Worm (Caenorhabditis elegans) whole organism, L4 larva: Measurements from ENCODE around the gene R09D1.13.
A peak's percentile ranks its signal among the peaks of the same experiment; 100 is the strongest.

Source experiments
- F37D6.2 ChIP-seq: sonication (generic microtip); optimal IDR thresholded peaks from 2 replicates; lab custom pipeline; 2016; ENCODE audit warnings: mild to moderate bottlenecking, missing genetic modification characterization, missing compliant biosample characterization
- R02D3.7 ChIP-seq: fragments of 150-350 bp; sonication (generic microtip); optimal IDR thresholded peaks from 3 replicates; lab custom pipeline; 2014; ENCODE audit warnings: missing biosample characterization, missing genetic modification characterization
- T20F7.1 ChIP-seq: fragments of 200-800 bp; sonication (Bioruptor generic); optimal IDR thresholded peaks from 2 replicates; lab custom pipeline; 2018; ENCODE audit warnings: mild to moderate bottlenecking, missing genetic modification characterization, missing compliant biosample characterization
- Y48G9A.11 ChIP-seq: fragments of 200-800 bp; sonication (Bioruptor generic); IDR thresholded peaks from 2 replicates; pipeline ENCODE4 v1.3.6; 2022; ENCODE audit warnings: missing genetic modification reagents, missing genetic modification characterization, missing compliant biosample characterization
- aha-1 ChIP-seq: fragments of 150-350 bp; peaks from one replicate; lab custom pipeline; 2014; ENCODE audit warnings: missing biosample characterization, missing genetic modification characterization
- aly-2 ChIP-seq: sonication (generic microtip); optimal IDR thresholded peaks from 2 replicates; lab custom pipeline; 2018; ENCODE audit warnings: missing biosample characterization, missing genetic modification characterization
- attf-4 ChIP-seq: sonication (generic microtip); optimal IDR thresholded peaks from 3 replicates; lab custom pipeline; 2017; ENCODE audit warnings: missing biosample characterization, missing genetic modification characterization
- ceh-20 ChIP-seq: fragments of 200-800 bp; sonication (Bioruptor generic); IDR thresholded peaks from 2 replicates; pipeline ENCODE4 v1.3.6; 2022; ENCODE audit warnings: missing genetic modification reagents, missing genetic modification characterization, missing compliant biosample characterization
- ceh-32 ChIP-seq: sonication (generic microtip); optimal IDR thresholded peaks from 2 replicates; lab custom pipeline; 2016; ENCODE audit warnings: mild to moderate bottlenecking, missing genetic modification characterization, missing compliant biosample characterization; ENCODE audit not compliant: poor library complexity
- ces-1 ChIP-seq: fragments of 150-350 bp; sonication (generic microtip); optimal IDR thresholded peaks from 4 replicates; lab custom pipeline; 2014; ENCODE audit warnings: missing biosample characterization, missing genetic modification reagents, missing genetic modification characterization
- dmd-6 ChIP-seq: fragments of 200-800 bp; sonication (Bioruptor generic); IDR thresholded peaks from 2 replicates; pipeline ENCODE4 v1.3.6; 2022; ENCODE audit warnings: missing genetic modification reagents, missing genetic modification characterization, missing compliant biosample characterization
- dmd-8 ChIP-seq: fragments of 200-800 bp; sonication (Bioruptor generic); IDR thresholded peaks from 2 replicates; pipeline ENCODE4 v1.3.6; 2022; ENCODE audit warnings: missing genetic modification characterization, missing compliant biosample characterization
- dpl-1 ChIP-seq: fragments of 150-350 bp; optimal IDR thresholded peaks from 2 replicates; lab custom pipeline; 2014; ENCODE audit warnings: missing biosample characterization, missing genetic modification reagents, missing genetic modification characterization
- dve-1 ChIP-seq: sonication (generic microtip); optimal IDR thresholded peaks from 2 replicates; lab custom pipeline; 2017; ENCODE audit warnings: antibody characterized with exemption, mild to moderate bottlenecking, missing genetic modification characterization, missing compliant biosample characterization; ENCODE audit not compliant: insufficient read depth
- fkh-10 ChIP-seq: fragments of 150-350 bp; optimal IDR thresholded peaks from 2 replicates; lab custom pipeline; 2014; ENCODE audit warnings: missing biosample characterization, missing genetic modification reagents, missing genetic modification characterization
- fos-1 ChIP-seq: fragments of 150-350 bp; optimal IDR thresholded peaks from 2 replicates; lab custom pipeline; 2014; ENCODE audit warnings: missing biosample characterization, missing genetic modification characterization
- hif-1 ChIP-seq, 2 experiments: sonication (generic microtip); optimal IDR thresholded peaks; 2 replicates each; lab custom pipeline; 2016 to 2017; ENCODE audit warnings: missing compliant biosample characterization in 2 of 2, missing genetic modification characterization in 2 of 2, missing genetic modification reagents in 2 of 2, missing genotype in 2 of 2, mild to moderate bottlenecking in 1 of 2
- hlh-11 ChIP-seq: fragments of 200-800 bp; sonication (Bioruptor generic); optimal IDR thresholded peaks from 2 replicates; lab custom pipeline; 2018; ENCODE audit warnings: mild to moderate bottlenecking, missing genetic modification characterization, missing compliant biosample characterization
- hlh-30 ChIP-seq: sonication (generic microtip); optimal IDR thresholded peaks from 2 replicates; lab custom pipeline; 2017; ENCODE audit warnings: antibody characterized with exemption, mild to moderate bottlenecking, missing genetic modification characterization, missing compliant biosample characterization; ENCODE audit not compliant: insufficient read depth
- hmg-1.1 ChIP-seq: fragments of 200-800 bp; sonication (Bioruptor generic); IDR thresholded peaks from 2 replicates; pipeline ENCODE4 v1.3.6; 2022; ENCODE audit warnings: missing genetic modification reagents, missing genetic modification characterization, missing compliant biosample characterization
- lin-13 ChIP-seq: fragments of 150-350 bp; optimal IDR thresholded peaks from 2 replicates; lab custom pipeline; 2014; ENCODE audit warnings: missing biosample characterization, missing genetic modification reagents, missing genetic modification characterization
- lin-15B ChIP-seq: fragments of 150-350 bp; sonication (generic microtip); optimal IDR thresholded peaks from 3 replicates; lab custom pipeline; 2014; ENCODE audit warnings: missing biosample characterization, missing genetic modification characterization
- lin-38 ChIP-seq: fragments of 200-800 bp; sonication (Bioruptor generic); IDR thresholded peaks from 2 replicates; pipeline ENCODE4 v1.3.6; 2022; ENCODE audit warnings: missing genetic modification reagents, missing genetic modification characterization, missing compliant biosample characterization
- lsy-2 ChIP-seq, 2 experiments: fragments of 150-350 bp in 1 of 2; sonication (generic microtip) in 1 of 2; optimal IDR thresholded peaks; 2 replicates each; lab custom pipeline; 2014 to 2017; ENCODE audit warnings: missing biosample characterization in 2 of 2, missing genetic modification characterization in 2 of 2
- madf-9 ChIP-seq: fragments of 200-800 bp; sonication (Bioruptor generic); conservative IDR thresholded peaks from 2 replicates; pipeline ENCODE4 v1.3.6; 2022; ENCODE audit warnings: missing genetic modification reagents, missing genetic modification characterization, missing compliant biosample characterization
- mep-1 ChIP-seq: fragments of 150-350 bp; sonication (generic microtip); optimal IDR thresholded peaks from 3 replicates; lab custom pipeline; 2014; ENCODE audit warnings: missing biosample characterization, missing genetic modification characterization
- mes-2 ChIP-seq: sonication (generic microtip); optimal IDR thresholded peaks from 2 replicates; lab custom pipeline; 2016; ENCODE audit warnings: missing genotype, mild to moderate bottlenecking, missing genetic modification characterization, missing compliant biosample characterization; ENCODE audit not compliant: poor library complexity, severe bottlenecking
- mxl-3 ChIP-seq: fragments of 200-800 bp; sonication (Bioruptor generic); optimal IDR thresholded peaks from 2 replicates; lab custom pipeline; 2018; ENCODE audit warnings: mild to moderate bottlenecking, missing genetic modification characterization, missing compliant biosample characterization
- nhr-102 ChIP-seq: sonication (generic microtip); optimal IDR thresholded peaks from 2 replicates; lab custom pipeline; 2016; ENCODE audit warnings: mild to moderate bottlenecking, missing genetic modification characterization, moderate library complexity, missing compliant biosample characterization
- nhr-11 ChIP-seq: fragments of 150-350 bp; optimal IDR thresholded peaks from 2 replicates; lab custom pipeline; 2014; ENCODE audit warnings: missing biosample characterization, missing genetic modification characterization
- nhr-28 ChIP-seq: fragments of 150-350 bp; optimal IDR thresholded peaks from 2 replicates; lab custom pipeline; 2014; ENCODE audit warnings: missing biosample characterization, missing genetic modification characterization
- nhr-42 ChIP-seq: fragments of 200-800 bp; sonication (Bioruptor generic); IDR thresholded peaks from 2 replicates; pipeline ENCODE4 v1.3.6; 2022; ENCODE audit warnings: missing genetic modification characterization, missing compliant biosample characterization
- nhr-6 ChIP-seq: fragments of 150-350 bp; optimal IDR thresholded peaks from 2 replicates; lab custom pipeline; 2014; ENCODE audit warnings: missing biosample characterization, missing genetic modification characterization
- nhr-77 ChIP-seq: fragments of 150-350 bp; optimal IDR thresholded peaks from 2 replicates; lab custom pipeline; 2014; ENCODE audit warnings: missing biosample characterization, missing genetic modification characterization
- pha-4 ChIP-seq, 2 experiments: fragments of 150-350 bp in 1 of 2; fragments of 200-800 bp in 1 of 2; sonication (Bioruptor generic) in 1 of 2; IDR thresholded peaks in 1 of 2; optimal IDR thresholded peaks in 1 of 2; 2 replicates each; pipeline versions ENCODE4 v1.3.6 to Lab custom; 2014 to 2022; ENCODE audit warnings: missing genetic modification characterization in 2 of 2, missing genetic modification reagents in 2 of 2, missing biosample characterization in 1 of 2, missing compliant biosample characterization in 1 of 2
- rbr-2 ChIP-seq: sonication (generic microtip); optimal IDR thresholded peaks from 2 replicates; lab custom pipeline; 2016; ENCODE audit warnings: missing genotype, missing genetic modification characterization, missing compliant biosample characterization
- saeg-2 ChIP-seq: fragments of 200-800 bp; sonication (Bioruptor generic); IDR thresholded peaks from 2 replicates; pipeline ENCODE4 v1.3.6; 2022; ENCODE audit warnings: missing genetic modification reagents, missing genetic modification characterization, missing compliant biosample characterization
- set-16 ChIP-seq: fragments of 200-800 bp; sonication (Bioruptor generic); IDR thresholded peaks from 2 replicates; pipeline ENCODE4 v1.3.6; 2022; ENCODE audit warnings: missing genetic modification reagents, missing genetic modification characterization, missing compliant biosample characterization
- snpc-4 ChIP-seq: fragments of 150-350 bp; optimal IDR thresholded peaks from 2 replicates; lab custom pipeline; 2014; ENCODE audit warnings: missing biosample characterization, missing genetic modification characterization
- tag-97 ChIP-seq: fragments of 200-800 bp; sonication (Bioruptor generic); IDR thresholded peaks from 2 replicates; pipeline ENCODE4 v1.3.6; 2022; ENCODE audit warnings: missing genetic modification characterization, missing compliant biosample characterization
- tra-1 ChIP-seq: fragments of 200-800 bp; sonication (Bioruptor generic); IDR thresholded peaks from 2 replicates; pipeline ENCODE4 v1.3.6; 2022; ENCODE audit warnings: missing genetic modification reagents, missing genetic modification characterization, missing compliant biosample characterization
- unc-62 ChIP-seq, 3 experiments: fragments of 150-350 bp in 1 of 3; sonication (generic microtip); optimal IDR thresholded peaks in 2 of 3; peaks in 1 of 3; 1 replicate in 1 of 3; 2 replicates in 2 of 3; lab custom pipeline; 2014 to 2017; ENCODE audit warnings: missing biosample characterization in 3 of 3, missing genetic modification characterization in 3 of 3, missing genetic modification reagents in 3 of 3, missing genotype in 1 of 3
- zag-1 ChIP-seq: fragments of 150-350 bp; optimal IDR thresholded peaks from 2 replicates; lab custom pipeline; 2014; ENCODE audit warnings: missing biosample characterization, missing genetic modification characterization
- zfp-3 ChIP-seq: fragments of 200-800 bp; sonication (Bioruptor generic); conservative IDR thresholded peaks from 2 replicates; pipeline ENCODE4 v1.3.6; 2022; ENCODE audit warnings: missing genetic modification reagents, missing genetic modification characterization, missing compliant biosample characterization
- zip-11 ChIP-seq: fragments of 200-800 bp; sonication (Bioruptor generic); IDR thresholded peaks from 2 replicates; pipeline ENCODE4 v1.3.6; 2022; ENCODE audit warnings: missing genetic modification characterization, missing compliant biosample characterization
- zip-2 ChIP-seq: fragments of 150-350 bp; optimal IDR thresholded peaks from 2 replicates; lab custom pipeline; 2014; ENCODE audit warnings: missing biosample characterization, missing genetic modification characterization
- ztf-11 ChIP-seq: fragments of 150-350 bp; optimal IDR thresholded peaks from 2 replicates; lab custom pipeline; 2014; ENCODE audit warnings: missing biosample characterization, missing genetic modification characterization

Gene R09D1.13

DNA sequence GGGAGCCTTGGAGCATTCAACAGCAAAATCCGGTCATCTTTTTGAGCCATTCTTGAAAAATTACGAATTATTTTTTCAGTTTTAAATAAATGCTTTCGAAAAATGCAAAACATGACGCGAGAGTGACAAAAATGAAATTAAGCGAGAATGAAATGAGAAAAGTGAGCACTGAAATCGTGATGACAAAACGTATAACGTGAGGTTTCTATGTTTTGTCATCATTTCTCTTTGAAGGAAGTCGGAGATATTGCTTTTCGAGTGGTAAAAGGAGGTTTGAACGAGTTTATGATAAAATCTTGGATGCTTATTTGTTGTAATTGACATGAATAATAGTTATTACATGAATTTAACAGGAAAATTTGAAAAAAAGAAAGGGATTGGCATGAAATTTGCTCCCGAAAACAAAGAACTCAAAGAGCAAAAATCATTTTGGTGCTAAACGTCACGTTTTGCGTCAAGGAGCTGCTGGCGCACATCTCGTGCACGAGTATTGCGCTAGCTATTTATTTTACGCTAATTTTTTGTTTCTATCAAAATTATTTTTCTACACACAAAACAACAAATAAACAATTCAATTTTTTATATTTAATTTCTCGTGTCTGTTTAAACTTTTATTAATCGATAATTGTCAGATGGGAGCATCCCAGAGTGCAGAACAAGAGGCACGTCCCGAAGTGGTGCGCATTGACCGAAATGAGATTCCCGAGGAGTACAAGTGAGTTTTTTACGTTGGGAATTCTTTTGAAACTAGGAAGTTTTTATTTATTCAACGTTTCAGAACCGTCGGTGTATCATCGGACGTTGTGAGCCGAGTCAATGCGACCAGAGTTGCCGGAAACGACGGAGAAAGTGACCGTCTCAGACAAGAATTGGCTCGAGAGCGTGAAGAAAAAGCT, 28.6 kb downstream of the R09D1.13 start, which contains the start of the genes gss-1 and chch-3:
Gene gss-1 (minus strand): TSS at position 51 of the 896 bp plus-strand sequence.
Gene chch-3 (plus strand): TSS at position 633 of the 896 bp plus-strand sequence.
- TF ChIP-seq hlh-11 = peak; percentile 55
- no peak for TF ChIP-seq zfp-3 (GFP tag; lab: Robert Waterston, UW)
- no peak for TF ChIP-seq ces-1
- TF ChIP-seq saeg-2 (GFP tag; lab: Robert Waterston, UW) = no peak
- TF ChIP-seq nhr-42 (GFP tag; lab: Robert Waterston, UW) = no peak
- peak; percentile 35 for TF ChIP-seq nhr-102 (tag; lab: Kevin White, UChicago)
- TF ChIP-seq Y48G9A.11 (GFP tag; lab: Robert Waterston, UW) = no peak
- peak; percentile 65 for TF ChIP-seq dpl-1 (GFP tag; lab: Kevin White, UChicago)
- no peak for TF ChIP-seq attf-4 (tag; lab: Kevin White, UChicago)
- TF ChIP-seq tra-1 (GFP tag; lab: Robert Waterston, UW) = no peak
- peak; percentile 18 for TF ChIP-seq fkh-10 (GFP tag; lab: Kevin White, UChicago)
- no peak for TF ChIP-seq mxl-3 (GFP tag; lab: Kevin White, UChicago)
- TF ChIP-seq lsy-2 (tag; optimal IDR thresholded peaks at IDR 0.05; lab: Kevin White, UChicago) = peak in 1 of 2 experiments; percentile 84
- TF ChIP-seq madf-9 = no peak
- no peak for TF ChIP-seq mep-1 (tag; lab: Kevin White, UChicago)
- TF ChIP-seq unc-62 (GFP tag; optimal IDR thresholded peaks at IDR 0.05 in 1 of 2; lab: Kevin White, UChicago) = peak in 1 of 2 experiments; percentile 81
- no peak for TF ChIP-seq unc-62 (tag; optimal IDR thresholded peaks at IDR 0.05; lab: Kevin White, UChicago)
- TF ChIP-seq zip-11 = no peak
- peak in 1 of 2 experiments; percentile 48 for TF ChIP-seq hif-1 (tag; optimal IDR thresholded peaks at IDR 0.05; lab: Kevin White, UChicago)
- peak; percentile 33; the same call in 1 of the 2 replicates for TF ChIP-seq pha-4 (GFP tag; IDR thresholded peaks at IDR 0.05; lab: Robert Waterston, UW)
- TF ChIP-seq pha-4 (tag; optimal IDR thresholded peaks at IDR 0.05; lab: Kevin White, UChicago) = peak; percentile 56
- peak; percentile 71 for TF ChIP-seq T20F7.1 (GFP tag; lab: Kevin White, UChicago)
- TF ChIP-seq dmd-8 (GFP tag; lab: Robert Waterston, UW) = no peak
- no peak for TF ChIP-seq lin-38 (GFP tag; lab: Robert Waterston, UW)
- no peak for TF ChIP-seq lin-15B
- no peak for TF ChIP-seq R02D3.7 (tag; lab: Kevin White, UChicago)
- peak; percentile 20 for TF ChIP-seq nhr-28
- peak; percentile 66 for TF ChIP-seq mes-2 (tag; lab: Kevin White, UChicago)
- TF ChIP-seq F37D6.2 (tag; lab: Kevin White, UChicago) = peak; percentile 24
- TF ChIP-seq nhr-77 (tag; lab: Kevin White, UChicago) = peak; percentile 64
- no peak for TF ChIP-seq zip-2 (tag; lab: Kevin White, UChicago)
- TF ChIP-seq nhr-11 (tag; lab: Kevin White, UChicago) = peak; percentile 69
- peak; percentile 38; the same call in 1 of the 2 replicates for TF ChIP-seq hmg-1.1 (GFP tag; lab: Robert Waterston, UW)
- no peak for TF ChIP-seq lin-13 (GFP tag; lab: Kevin White, UChicago)
- TF ChIP-seq dmd-6 = peak; percentile 61
- no peak for TF ChIP-seq set-16 (GFP tag; lab: Robert Waterston, UW)
- TF ChIP-seq aly-2 (tag; lab: Kevin White, UChicago) = no peak
- no peak for TF ChIP-seq ceh-32
- no peak for TF ChIP-seq zag-1 (tag; lab: Kevin White, UChicago)
- TF ChIP-seq fos-1 = no peak
- peak; percentile 93 for TF ChIP-seq aha-1
- peak; percentile 35 for TF ChIP-seq nhr-6 (tag; lab: Kevin White, UChicago)
- no peak for TF ChIP-seq tag-97
- TF ChIP-seq dve-1 = peak; percentile 69
- no peak for TF ChIP-seq snpc-4 (tag; lab: Kevin White, UChicago)
- TF ChIP-seq rbr-2 (tag; lab: Kevin White, UChicago) = peak; percentile 44
- no peak for TF ChIP-seq ceh-20 (GFP tag; lab: Robert Waterston, UW)
- TF ChIP-seq ztf-11 (tag; lab: Kevin White, UChicago) = no peak
- TF ChIP-seq hlh-30 (tag; lab: Kevin White, UChicago) = peak; percentile 53
